Fruit fly (Drosophila melanogaster): Measurements from ENCODE around the gene Pgant6.
A peak's percentile ranks its signal among the peaks of the same experiment; 100 is the strongest.

The Pgant6 gene

dm6 chr3L:2773968-2774461, 8.0 kb upstream of the Pgant6 start, which contains the start of the genes CG12093 and Atg2 (continued):
- TF ChIP-seq CG10321 (GFP tag; IDR thresholded peaks at IDR 0.05): peak; percentile 51; the same call in 1 of the 2 replicates
- peak; percentile 91 for TF ChIP-seq CG8388 (GFP tag; optimal IDR thresholded peaks at IDR 0.05)
- TF ChIP-seq Usf (GFP tag; optimal IDR thresholded peaks at IDR 0.05): peak; percentile 86
- TF ChIP-seq CG14667 (GFP tag; IDR thresholded peaks at IDR 0.05): peak; percentile 92
- peak; percentile 78 for TF ChIP-seq trh (GFP tag; optimal IDR thresholded peaks at IDR 0.05)
- no peak for TF ChIP-seq pan (optimal IDR thresholded peaks at IDR 0.05)
- TF ChIP-seq pan (GFP tag; optimal IDR thresholded peaks at IDR 0.05 in 1 of 2, IDR thresholded peaks at IDR 0.05 in 1 of 2): peak in 1 of 2 experiments; percentile 96
- peak; percentile 41 for TF ChIP-seq CG8089 (GFP tag; optimal IDR thresholded peaks at IDR 0.05)
- TF ChIP-seq CG9437 (GFP tag; optimal IDR thresholded peaks at IDR 0.05): peak; percentile 86
- TF ChIP-seq CG18011 (GFP tag; optimal IDR thresholded peaks at IDR 0.05): peak; percentile 75
- peak; percentile 89 for TF ChIP-seq CG14710 (tag; optimal IDR thresholded peaks at IDR 0.05)
- peak; percentile 94 for TF ChIP-seq ken (GFP tag; IDR thresholded peaks at IDR 0.05)
- peak; percentile 87 for TF ChIP-seq Mrtf (GFP tag; IDR thresholded peaks at IDR 0.05)
- peak; percentile 87 for TF ChIP-seq CG10462 (GFP tag; optimal IDR thresholded peaks at IDR 0.05)
- TF ChIP-seq Awh (GFP tag; IDR thresholded peaks at IDR 0.05): peak; percentile 92
- TF ChIP-seq toy (GFP tag; IDR thresholded peaks at IDR 0.05): peak; percentile 88
- peak; percentile 80 for TF ChIP-seq Atf-2 (GFP tag; optimal IDR thresholded peaks at IDR 0.05)
- peak; percentile 92 for TF ChIP-seq CG11695 (GFP tag; IDR thresholded peaks at IDR 0.05)
- no peak for TF ChIP-seq CG1792 (GFP tag; optimal IDR thresholded peaks at IDR 0.05)
- TF ChIP-seq CG8281 (tag; optimal IDR thresholded peaks at IDR 0.05): peak; percentile 74
- peak; percentile 84; the same call in 2 of the 3 replicates for TF ChIP-seq CG3726 (GFP tag; IDR thresholded peaks at IDR 0.05)
- TF ChIP-seq Gsc (GFP tag; IDR thresholded peaks at IDR 0.05): peak; percentile 69
- TF ChIP-seq CG11398 (GFP tag; optimal IDR thresholded peaks at IDR 0.05): peak; percentile 17
- TF ChIP-seq CG4730 (GFP tag; IDR thresholded peaks at IDR 0.05): peak; percentile 92
- TF ChIP-seq Doc3 (GFP tag; IDR thresholded peaks at IDR 0.05; ENCODE audit: partially characterized antibody): no peak
- 0 out of 3 replicates have a peak, but pooled peaks have one; percentile 21 for TF ChIP-seq CG6791 (GFP tag; IDR thresholded peaks at IDR 0.05; ENCODE audit: partially characterized antibody)
- peak; percentile 81 for TF ChIP-seq CG3065 (GFP tag; optimal IDR thresholded peaks at IDR 0.05)
- peak; percentile 86 for TF ChIP-seq Lim3 (GFP tag; IDR thresholded peaks at IDR 0.05)
- TF ChIP-seq CG3407 (GFP tag; optimal IDR thresholded peaks at IDR 0.05): peak; percentile 81
- TF ChIP-seq inv (GFP tag; IDR thresholded peaks at IDR 0.05; ENCODE audit: partially characterized antibody): no peak
- peak; percentile 79 for TF ChIP-seq CG18476 (GFP tag; optimal IDR thresholded peaks at IDR 0.05)
- peak; percentile 90 for TF ChIP-seq CG1233 (GFP tag; optimal IDR thresholded peaks at IDR 0.05)
- no peak for TF ChIP-seq br (optimal IDR thresholded peaks at IDR 0.05)
- TF ChIP-seq ATbp (GFP tag; optimal IDR thresholded peaks at IDR 0.05): peak; percentile 84
- TF ChIP-seq CG4424 (GFP tag; optimal IDR thresholded peaks at IDR 0.05): peak; percentile 92
- TF ChIP-seq peb (GFP tag; IDR thresholded peaks at IDR 0.05): peak; percentile 88
- peak; percentile 95 for TF ChIP-seq Sox102F (GFP tag; optimal IDR thresholded peaks at IDR 0.05)
- peak; percentile 71 for TF ChIP-seq CG12219 (GFP tag; optimal IDR thresholded peaks at IDR 0.05)
- peak; percentile 96 for TF ChIP-seq CG6689 (GFP tag; IDR thresholded peaks at IDR 0.05)
- no peak for TF ChIP-seq lov (optimal IDR thresholded peaks at IDR 0.05)
- peak; percentile 83; the same call in 1 of the 3 replicates for TF ChIP-seq lov (GFP tag; IDR thresholded peaks at IDR 0.05)
- no peak for TF ChIP-seq CG31365 (tag; optimal IDR thresholded peaks at IDR 0.05)
- TF ChIP-seq CG7372 (GFP tag; IDR thresholded peaks at IDR 0.05): peak; percentile 92
- peak; percentile 24 for TF ChIP-seq luna (GFP tag; optimal IDR thresholded peaks at IDR 0.05)
- TF ChIP-seq Stat92E (GFP tag; optimal IDR thresholded peaks at IDR 0.05): no peak
- peak; percentile 94 for TF ChIP-seq az2 (GFP tag; optimal IDR thresholded peaks at IDR 0.05)
- TF ChIP-seq fd96Cb (tag; optimal IDR thresholded peaks at IDR 0.05): peak; percentile 87
- TF ChIP-seq CG4328 (GFP tag; optimal IDR thresholded peaks at IDR 0.05): peak; percentile 84
- TF ChIP-seq danr (GFP tag; IDR thresholded peaks at IDR 0.05): peak; percentile 78
- TF ChIP-seq corto (GFP tag; optimal IDR thresholded peaks at IDR 0.05): no peak
- TF ChIP-seq CG10654 (GFP tag; optimal IDR thresholded peaks at IDR 0.05): peak; percentile 87

Data from whole organism, embryonic.